Worm (Caenorhabditis elegans): ENCODE measurements around the gene F48F5.8.

- TF ChIP-seq unc-86 (tag; optimal IDR thresholded peaks at IDR 0.05) (no peak), rnt-1 (tag; optimal IDR thresholded peaks at IDR 0.05) (no peak), fkh-10 (GFP tag; optimal IDR thresholded peaks at IDR 0.05) (no peak), ceh-9 (tag; optimal IDR thresholded peaks at IDR 0.05) (no peak), F13H6.1 (tag; optimal IDR thresholded peaks at IDR 0.05) (no peak), nhr-232 (tag; optimal IDR thresholded peaks at IDR 0.05) (no peak), sdc-2 (tag; optimal IDR thresholded peaks at IDR 0.05) (no peak), ama-1 (optimal IDR thresholded peaks at IDR 0.05) (no peak), pqm-1 (tag; optimal IDR thresholded peaks at IDR 0.05) (no peak)
These were observed 5.5 kb upstream of the F48F5.8 start for ce11 chrV:20419643-20420042.

All from whole organism, late embryonic.